Fruit fly (Drosophila melanogaster): Measurements from ENCODE around the gene jigr1.

Gene jigr1

dm6 chr3R:25623800-25624791, 13.5 kb upstream of the jigr1 start, which contains the start of gene Npl4 (continued):
- TF ChIP-seq CG4282 (GFP tag; optimal IDR thresholded peaks at IDR 0.05) (no peak), so (GFP tag; IDR thresholded peaks at IDR 0.05) (no peak), ind (GFP tag; optimal IDR thresholded peaks at IDR 0.05) (no peak), hb (GFP tag; IDR thresholded peaks at IDR 0.05; ENCODE audit: partially characterized antibody) (peak; percentile 98), CG17385 (GFP tag; optimal IDR thresholded peaks at IDR 0.05) (peak; percentile 2), tgo (GFP tag; IDR thresholded peaks at IDR 0.05) (no peak), Spps (tag; optimal IDR thresholded peaks at IDR 0.05) (no peak), Fer2 (tag; optimal IDR thresholded peaks at IDR 0.05) (no peak), CG8290 (GFP tag; optimal IDR thresholded peaks at IDR 0.05) (no peak), CG8290 (tag; optimal IDR thresholded peaks at IDR 0.05) (no peak), sens (GFP tag) (peak; percentile 88), Chrac-16 (GFP tag; optimal IDR thresholded peaks at IDR 0.05) (no peak), pros (GFP tag; optimal IDR thresholded peaks at IDR 0.05) (no peak), ssp (GFP tag; IDR thresholded peaks at IDR 0.05) (no peak), pita (GFP tag; optimal IDR thresholded peaks at IDR 0.05) (no peak), Atf-2 (GFP tag; optimal IDR thresholded peaks at IDR 0.05) (no peak), NC2β (GFP tag; optimal IDR thresholded peaks at IDR 0.05) (no peak), CG8924 (tag; optimal IDR thresholded peaks at IDR 0.05) (peak; percentile 61), CG10462 (GFP tag; optimal IDR thresholded peaks at IDR 0.05) (no peak), sim (GFP tag; IDR thresholded peaks at IDR 0.05) (no peak), pan (optimal IDR thresholded peaks at IDR 0.05) (no peak), pan (GFP tag; optimal IDR thresholded peaks at IDR 0.05 in 1 of 2, IDR thresholded peaks at IDR 0.05 in 1 of 2) (peak in 1 of 2 experiments; percentile 50), CG4404 (GFP tag; IDR thresholded peaks at IDR 0.05) (no peak), unc-4 (GFP tag; IDR thresholded peaks at IDR 0.05; ENCODE audit: partially characterized antibody) (peak; percentile 92), exex (tag; optimal IDR thresholded peaks at IDR 0.05) (peak; percentile 33), CG17568 (GFP tag; optimal IDR thresholded peaks at IDR 0.05) (no peak), CG2678 (tag; optimal IDR thresholded peaks at IDR 0.05) (no peak), CG14667 (GFP tag; IDR thresholded peaks at IDR 0.05) (no peak), slou (GFP tag; optimal IDR thresholded peaks at IDR 0.05) (no peak), sens-2 (GFP tag; IDR thresholded peaks at IDR 0.05) (no peak), H15 (GFP tag; IDR thresholded peaks at IDR 0.05) (no peak), CG6683 (GFP tag; optimal IDR thresholded peaks at IDR 0.05) (no peak), abd-A (tag; optimal IDR thresholded peaks at IDR 0.05) (no peak), CG9876 (GFP tag; optimal IDR thresholded peaks at IDR 0.05) (no peak), fd64A (GFP tag; optimal IDR thresholded peaks at IDR 0.05) (no peak), Atf3 (GFP tag; optimal IDR thresholded peaks at IDR 0.05) (no peak), CG12942 (GFP tag; optimal IDR thresholded peaks at IDR 0.05) (no peak), ftz-f1 (GFP tag; optimal IDR thresholded peaks at IDR 0.05) (no peak), CG5245 (GFP tag; optimal IDR thresholded peaks at IDR 0.05) (no peak), mam (GFP tag; optimal IDR thresholded peaks at IDR 0.05) (no peak), TFAM (GFP tag; optimal IDR thresholded peaks at IDR 0.05) (no peak), CG33557 (GFP tag; optimal IDR thresholded peaks at IDR 0.05) (no peak), CG31365 (tag; optimal IDR thresholded peaks at IDR 0.05) (no peak), odd (GFP tag; optimal IDR thresholded peaks at IDR 0.05) (no peak), croc (GFP tag; conservative IDR thresholded peaks at IDR 0.05) (no peak), CG7271 (tag; optimal IDR thresholded peaks at IDR 0.05) (no peak), CG1233 (GFP tag; optimal IDR thresholded peaks at IDR 0.05) (no peak), otp (GFP tag; IDR thresholded peaks at IDR 0.05) (no peak), ATbp (GFP tag; optimal IDR thresholded peaks at IDR 0.05) (no peak), amos (GFP tag; IDR thresholded peaks at IDR 0.05; ENCODE audit: partially characterized antibody) (peak; percentile 90)
